Worm (Caenorhabditis elegans) whole organism, early embryonic: ENCODE measurements around the gene nlp-57.

Experiments used
- B0310.2 ChIP-seq: sonication (generic microtip); optimal IDR thresholded peaks from 2 replicates; lab custom pipeline; 2016; ENCODE audit warnings: mild to moderate bottlenecking, missing genetic modification characterization, missing compliant biosample characterization
- F13C5.2 ChIP-seq: sonication (generic microtip); optimal IDR thresholded peaks from 2 replicates; lab custom pipeline; 2017; ENCODE audit warnings: mild to moderate bottlenecking, missing genetic modification characterization, inconsistent platforms, missing compliant biosample characterization
- aly-1 ChIP-seq: sonication (generic microtip); optimal IDR thresholded peaks from 2 replicates; lab custom pipeline; 2016; ENCODE audit warnings: missing genetic modification characterization, missing compliant biosample characterization
- ama-1 ChIP-seq: fragments of 150-350 bp; optimal IDR thresholded peaks from 2 replicates; lab custom pipeline; 2014
- ceh-36 ChIP-seq: sonication (generic microtip); optimal IDR thresholded peaks from 2 replicates; lab custom pipeline; 2016; ENCODE audit warnings: missing genetic modification characterization, inconsistent platforms, missing compliant biosample characterization
- ets-7 ChIP-seq: sonication (generic microtip); optimal IDR thresholded peaks from 2 replicates; lab custom pipeline; 2016; ENCODE audit warnings: missing genotype, missing genetic modification characterization, missing compliant biosample characterization
- flt-1 ChIP-seq: fragments of 200-800 bp; sonication (Bioruptor generic); IDR thresholded peaks from 2 replicates; pipeline ENCODE4 v1.3.6; 2022; ENCODE audit warnings: missing genetic modification characterization, missing compliant biosample characterization
- hmbx-1 ChIP-seq: sonication (generic microtip); optimal IDR thresholded peaks from 2 replicates; lab custom pipeline; 2016; ENCODE audit warnings: mild to moderate bottlenecking, missing genetic modification characterization, missing compliant biosample characterization
- hmg-4 ChIP-seq: fragments of 200-800 bp; sonication (Bioruptor generic); optimal IDR thresholded peaks from 2 replicates; lab custom pipeline; 2018; ENCODE audit warnings: mild to moderate bottlenecking, missing genetic modification characterization, missing compliant biosample characterization
- hnd-1 ChIP-seq: sonication (generic microtip); optimal IDR thresholded peaks from 2 replicates; lab custom pipeline; 2016; ENCODE audit warnings: missing genetic modification characterization, missing compliant biosample characterization
- pes-1 ChIP-seq: fragments of 200-800 bp; sonication (Bioruptor generic); IDR thresholded peaks from 2 replicates; pipeline ENCODE4 v1.3.6; 2022; ENCODE audit warnings: missing genetic modification reagents, missing genetic modification characterization, missing compliant biosample characterization
- scrt-1 ChIP-seq: fragments of 200-800 bp; sonication (Bioruptor generic); IDR thresholded peaks from 2 replicates; pipeline ENCODE4 v1.3.6; 2022; ENCODE audit warnings: missing genetic modification characterization, missing compliant biosample characterization
- sea-1 ChIP-seq: fragments of 200-800 bp; sonication (Bioruptor generic); conservative IDR thresholded peaks from 2 replicates; pipeline ENCODE4 v1.3.6; 2022; ENCODE audit warnings: missing genetic modification characterization, missing compliant biosample characterization
- tbx-11 ChIP-seq: fragments of 200-800 bp; sonication (Bioruptor generic); IDR thresholded peaks from 2 replicates; pipeline ENCODE4 v1.3.6; 2022; ENCODE audit warnings: missing genetic modification characterization, missing compliant biosample characterization
- tbx-37 ChIP-seq: fragments of 200-800 bp; sonication (Bioruptor generic); conservative IDR thresholded peaks from 2 replicates; pipeline ENCODE4 v1.3.6; 2022; ENCODE audit warnings: missing genetic modification reagents, missing genetic modification characterization, missing compliant biosample characterization
- tra-4 ChIP-seq: sonication (generic microtip); optimal IDR thresholded peaks from 2 replicates; lab custom pipeline; 2017; ENCODE audit warnings: missing genetic modification characterization, missing compliant biosample characterization

nlp-57 gene

ce11 chrX:11316750-11317149 lies at the start of gene nlp-57:
Gene nlp-57, plus strand, starts transcription at chrX:11317050.
- no peak for TF ChIP-seq ama-1 (lab: Kevin White, UChicago)
- TF ChIP-seq scrt-1 (GFP tag; lab: Robert Waterston, UW): no peak
- no peak for TF ChIP-seq F13C5.2
- no peak for TF ChIP-seq ceh-36 (tag; lab: Kevin White, UChicago)
- no peak for TF ChIP-seq hmg-4 (GFP tag; lab: Kevin White, UChicago)
- no peak for TF ChIP-seq tbx-37 (GFP tag; lab: Robert Waterston, UW)

ce11 chrX:11268970-11269369 lies 47.9 kb upstream of the nlp-57 start, which contains the start of gene C03A3.3:
Gene C03A3.3, minus strand, starts transcription at chrX:11269070.
- TF ChIP-seq hmbx-1 (tag; lab: Kevin White, UChicago) (no peak), hmg-4 (GFP tag; lab: Kevin White, UChicago) (no peak), F13C5.2 (no peak), ets-7 (no peak), B0310.2 (tag; lab: Kevin White, UChicago) (no peak), scrt-1 (GFP tag; lab: Robert Waterston, UW) (no peak), aly-1 (tag; lab: Kevin White, UChicago) (no peak), tbx-37 (GFP tag; lab: Robert Waterston, UW) (no peak), sea-1 (no peak), ceh-36 (tag; lab: Kevin White, UChicago) (no peak), tbx-11 (no peak), pes-1 (GFP tag; lab: Robert Waterston, UW) (no peak)

ce11 chrX:11270882-11271281 lies 46.0 kb upstream of the nlp-57 start, which contains the start of gene ifa-1:
Gene ifa-1, plus strand, starts transcription at chrX:11271182.
- TF ChIP-seq F13C5.2 (no peak), tbx-37 (GFP tag; lab: Robert Waterston, UW) (no peak), tra-4 (no peak), hnd-1 (tag; lab: Kevin White, UChicago) (no peak), flt-1 (GFP tag; lab: Robert Waterston, UW) (no peak), hmg-4 (GFP tag; lab: Kevin White, UChicago) (no peak), hmbx-1 (tag; lab: Kevin White, UChicago) (no peak), tbx-11 (no peak), sea-1 (no peak), ceh-36 (tag; lab: Kevin White, UChicago) (no peak), ama-1 (lab: Kevin White, UChicago) (no peak), aly-1 (tag; lab: Kevin White, UChicago) (no peak)

- no peak for TF ChIP-seq ets-7
- no peak for TF ChIP-seq flt-1 (GFP tag; lab: Robert Waterston, UW)
- TF ChIP-seq hmbx-1 (tag; lab: Kevin White, UChicago): no peak
- TF ChIP-seq pes-1 (GFP tag; lab: Robert Waterston, UW): no peak
- no peak for TF ChIP-seq scrt-1 (GFP tag; lab: Robert Waterston, UW)
- TF ChIP-seq B0310.2 (tag; lab: Kevin White, UChicago): no peak
- TF ChIP-seq hnd-1 (tag; lab: Kevin White, UChicago): no peak
These were observed 37.6 kb upstream of the nlp-57 start, which contains the start of gene F38B2.2 for ce11 chrX:11279276-11279675. Gene F38B2.2, minus strand, starts transcription at chrX:11279376.

- TF ChIP-seq aly-1 (tag; lab: Kevin White, UChicago) (no peak), ama-1 (lab: Kevin White, UChicago) (no peak), F13C5.2 (no peak), scrt-1 (GFP tag; lab: Robert Waterston, UW) (no peak), hmbx-1 (tag; lab: Kevin White, UChicago) (no peak), ceh-36 (tag; lab: Kevin White, UChicago) (no peak)
These were observed 35.7 kb upstream of the nlp-57 start, which contains the start of gene F38B2.6 for ce11 chrX:11281148-11281547. Gene F38B2.6, minus strand, starts transcription at chrX:11281248.

ce11 chrX:11286246-11286645 lies 30.6 kb upstream of the nlp-57 start, which contains the start of gene F38B2.3:
Gene F38B2.3, minus strand, starts transcription at chrX:11286346.
- TF ChIP-seq flt-1 (GFP tag; lab: Robert Waterston, UW) (no peak), hmbx-1 (tag; lab: Kevin White, UChicago) (no peak), F13C5.2 (no peak), tra-4 (no peak), scrt-1 (GFP tag; lab: Robert Waterston, UW) (no peak), hnd-1 (tag; lab: Kevin White, UChicago) (no peak), hmg-4 (GFP tag; lab: Kevin White, UChicago) (no peak), sea-1 (no peak), pes-1 (GFP tag; lab: Robert Waterston, UW) (no peak), tbx-37 (GFP tag; lab: Robert Waterston, UW) (no peak), B0310.2 (tag; lab: Kevin White, UChicago) (no peak), ets-7 (no peak), tbx-11 (no peak), ceh-36 (tag; lab: Kevin White, UChicago) (no peak), aly-1 (tag; lab: Kevin White, UChicago) (no peak), ama-1 (lab: Kevin White, UChicago) (no peak)

ce11 chrX:11287617-11288016 lies 29.2 kb upstream of the nlp-57 start, which contains the start of gene F38B2.4:
Gene F38B2.4, minus strand, starts transcription at chrX:11287717.
- no peak for TF ChIP-seq tbx-11
- TF ChIP-seq ama-1 (lab: Kevin White, UChicago): no peak
- no peak for TF ChIP-seq hmbx-1 (tag; lab: Kevin White, UChicago)

ce11 chrX:11289925-11290324 lies 26.9 kb upstream of the nlp-57 start:
- TF ChIP-seq F13C5.2 (no peak), aly-1 (tag; lab: Kevin White, UChicago) (no peak), tbx-11 (no peak), flt-1 (GFP tag; lab: Robert Waterston, UW) (no peak), scrt-1 (GFP tag; lab: Robert Waterston, UW) (no peak)
